Fruit fly (Drosophila melanogaster) S2 (cell line): ENCODE results near the gene RpL34a.

Experiments
- CG8478 ChIP-seq: fragments of >200 bp; optimal IDR thresholded peaks from 2 replicates; lab custom pipeline; 2018
- CTCF ChIP-seq, 2 experiments: fragments of >200 bp; optimal IDR thresholded peaks; 2 replicates each; lab custom pipeline; 2018

dm6 chr3R:26034643-26035368 is 24.3 kb downstream of the RpL34a start:
- TF ChIP-seq CTCF (optimal IDR thresholded peaks at IDR 0.05; lab: Kevin White, UChicago) (no peak), CG8478 (lab: Kevin White, UChicago) (no peak)
